Fruit fly (Drosophila melanogaster) whole organism, embryonic: ENCODE results near the gene CG14442.
A peak's percentile ranks its signal among the peaks of the same experiment; 100 is the strongest.

Source experiments
- Antp ChIP-seq: fragments of 200-800 bp; sonication (Bioruptor generic); optimal IDR thresholded peaks from 3 replicates; lab custom pipeline; 2016; ENCODE audit warnings: missing biosample characterization, missing genetic modification characterization
- Atf6 ChIP-seq: fragments of 200-800 bp; sonication (Bioruptor generic); IDR thresholded peaks from 2 replicates; pipeline ENCODE4 v1.3.6; 2022; ENCODE audit warnings: missing biosample characterization, missing genetic modification characterization
- CG1024 ChIP-seq: fragments of 200-800 bp; sonication (Bioruptor generic); IDR thresholded peaks from 2 replicates; pipeline ENCODE4 v1.3.6; 2022; ENCODE audit warnings: missing biosample characterization, missing genetic modification characterization
- CG10267 ChIP-seq: fragments of 200-800 bp; sonication (Bioruptor generic); optimal IDR thresholded peaks from 2 replicates; lab custom pipeline; 2018; ENCODE audit warnings: missing biosample characterization, mild to moderate bottlenecking, missing genetic modification characterization, moderate library complexity
- CG10366 ChIP-seq: fragments of 200-800 bp; sonication (Bioruptor generic); IDR thresholded peaks from 2 replicates; pipeline ENCODE4 v1.3.6; 2022; ENCODE audit warnings: missing biosample characterization, missing genetic modification characterization
- CG11504 ChIP-seq: fragments of 200-800 bp; sonication (Bioruptor generic); optimal IDR thresholded peaks from 3 replicates; lab custom pipeline; 2019; ENCODE audit warnings: missing biosample characterization, mild to moderate bottlenecking, missing genetic modification characterization, moderate library complexity
- CG12659 ChIP-seq: fragments of 200-800 bp; sonication (Bioruptor generic); optimal IDR thresholded peaks from 3 replicates; lab custom pipeline; 2017; ENCODE audit warnings: mild to moderate bottlenecking, missing biosample characterization, missing genetic modification reagents, missing genetic modification characterization
- CG14965 ChIP-seq: fragments of 200-800 bp; sonication (Bioruptor generic); optimal IDR thresholded peaks from 2 replicates; lab custom pipeline; 2016; ENCODE audit warnings: missing biosample characterization, missing genetic modification characterization, borderline replicate concordance
- CG15269 ChIP-seq: fragments of 200-800 bp; sonication (Bioruptor generic); optimal IDR thresholded peaks from 2 replicates; lab custom pipeline; 2018; ENCODE audit warnings: missing biosample characterization, mild to moderate bottlenecking, missing genetic modification characterization, moderate library complexity
- CG17568 ChIP-seq: fragments of 200-800 bp; sonication (Bioruptor generic); optimal IDR thresholded peaks from 2 replicates; lab custom pipeline; 2018; ENCODE audit warnings: missing biosample characterization, mild to moderate bottlenecking, missing genetic modification characterization, moderate library complexity
- CG17912 ChIP-seq: fragments of 200-800 bp; sonication (Bioruptor generic); optimal IDR thresholded peaks from 2 replicates; lab custom pipeline; 2018; ENCODE audit warnings: missing biosample characterization, mild to moderate bottlenecking, missing genetic modification characterization
- CG2120 ChIP-seq: fragments of 200-800 bp; sonication (Bioruptor generic); optimal IDR thresholded peaks from 3 replicates; lab custom pipeline; 2016; ENCODE audit warnings: missing biosample characterization, missing genetic modification characterization
- CG2199 ChIP-seq: fragments of 200-800 bp; sonication (Bioruptor generic); IDR thresholded peaks from 3 replicates; pipeline ENCODE4 v1.3.6; 2022; ENCODE audit warnings: missing biosample characterization, missing genetic modification characterization
- CG2712 ChIP-seq: fragments of 200-800 bp; optimal IDR thresholded peaks from 3 replicates; lab custom pipeline; 2019; ENCODE audit warnings: missing biosample characterization, mild to moderate bottlenecking, missing genetic modification characterization, moderate library complexity
- CG2889 ChIP-seq: fragments of 200-800 bp; sonication (Bioruptor generic); IDR thresholded peaks from 3 replicates; pipeline ENCODE4 v1.3.6; 2022; ENCODE audit warnings: missing biosample characterization, missing genetic modification characterization
- CG30403 ChIP-seq: fragments of 200-800 bp; sonication (Bioruptor generic); optimal IDR thresholded peaks from 3 replicates; lab custom pipeline; 2016; ENCODE audit warnings: missing biosample characterization, missing genetic modification characterization
- CG3281 ChIP-seq: fragments of 200-800 bp; sonication (Bioruptor generic); optimal IDR thresholded peaks from 3 replicates; lab custom pipeline; 2017; ENCODE audit warnings: missing biosample characterization, mild to moderate bottlenecking, missing genetic modification characterization
- CG43689 ChIP-seq: fragments of 200-800 bp; sonication (Bioruptor generic); IDR thresholded peaks from 2 replicates; pipeline ENCODE4 v1.3.6; 2022; ENCODE audit warnings: missing biosample characterization, missing genetic modification characterization
- CG6791 ChIP-seq: fragments of 200-800 bp; sonication (Bioruptor generic); IDR thresholded peaks from 3 replicates; pipeline ENCODE4 v1.3.6; 2022; ENCODE audit warnings: missing biosample characterization, missing genetic modification characterization; ENCODE audit not compliant: partially characterized antibody
- CG6813 ChIP-seq: fragments of 200-800 bp; sonication (Bioruptor generic); optimal IDR thresholded peaks from 2 replicates; lab custom pipeline; 2017; ENCODE audit warnings: missing biosample characterization, missing genetic modification characterization, mild to moderate bottlenecking, moderate library complexity, missing genetic modification reagents
- CG7556 ChIP-seq: fragments of 200-800 bp; sonication (Bioruptor generic); optimal IDR thresholded peaks from 2 replicates; lab custom pipeline; 2017; ENCODE audit warnings: missing biosample characterization, mild to moderate bottlenecking, missing genetic modification characterization
- CG8290 ChIP-seq, 3 experiments: fragments of 200-800 bp; sonication (Bioruptor generic); optimal IDR thresholded peaks; 2 replicates each; lab custom pipeline; 2016 to 2019; ENCODE audit warnings: missing biosample characterization in 3 of 3, missing genetic modification characterization in 3 of 3, mild to moderate bottlenecking in 2 of 3, moderate library complexity in 1 of 3
- CG9797 ChIP-seq: fragments of 200-800 bp; sonication (Bioruptor generic); optimal IDR thresholded peaks from 3 replicates; lab custom pipeline; 2018; ENCODE audit warnings: missing biosample characterization, mild to moderate bottlenecking, missing genetic modification characterization
- Dip2 ChIP-seq: fragments of 200-800 bp; sonication (Bioruptor generic); IDR thresholded peaks from 2 replicates; pipeline ENCODE4 v1.3.6; 2022; ENCODE audit warnings: missing biosample characterization, missing genetic modification characterization
- E2f1 ChIP-seq: fragments of 200-800 bp; sonication (Bioruptor generic); IDR thresholded peaks from 2 replicates; pipeline ENCODE4 v1.3.6; 2022; ENCODE audit warnings: missing biosample characterization, missing genetic modification characterization
- Fer2 ChIP-seq: fragments of 200-800 bp; sonication (Bioruptor generic); optimal IDR thresholded peaks from 2 replicates; lab custom pipeline; 2018; ENCODE audit warnings: missing biosample characterization, mild to moderate bottlenecking, missing genetic modification characterization, moderate library complexity
- Hmx ChIP-seq: fragments of 200-800 bp; sonication (Bioruptor generic); optimal IDR thresholded peaks from 2 replicates; lab custom pipeline; 2016; ENCODE audit warnings: missing biosample characterization, missing genetic modification characterization
- MTF-1 ChIP-seq: fragments of 200-800 bp; sonication (Bioruptor generic); optimal IDR thresholded peaks from 2 replicates; lab custom pipeline; 2018; ENCODE audit warnings: missing biosample characterization, mild to moderate bottlenecking, missing genetic modification characterization, borderline replicate concordance
- Max ChIP-seq: fragments of 200-800 bp; sonication (Bioruptor generic); optimal IDR thresholded peaks from 2 replicates; lab custom pipeline; 2016; ENCODE audit warnings: missing biosample characterization, mild to moderate bottlenecking, missing genetic modification characterization
- NK7.1 ChIP-seq: fragments of 200-800 bp; sonication (Bioruptor generic); optimal IDR thresholded peaks from 3 replicates; lab custom pipeline; 2016; ENCODE audit warnings: missing biosample characterization, missing genetic modification characterization
- Nf-YC ChIP-seq: fragments of 200-800 bp; optimal IDR thresholded peaks from 3 replicates; lab custom pipeline; 2019; ENCODE audit warnings: missing biosample characterization, mild to moderate bottlenecking, missing genetic modification characterization, moderate library complexity
- Rx ChIP-seq: fragments of 200-800 bp; sonication (Bioruptor generic); IDR thresholded peaks from 2 replicates; pipeline ENCODE4 v1.3.6; 2022; ENCODE audit warnings: missing biosample characterization, missing genetic modification characterization
- ap ChIP-seq: fragments of 200-800 bp; sonication (Bioruptor generic); IDR thresholded peaks from 2 replicates; pipeline ENCODE4 v1.3.6; 2022; ENCODE audit warnings: missing biosample characterization, missing genetic modification characterization
- caup ChIP-seq: fragments of 200-800 bp; sonication (Bioruptor generic); optimal IDR thresholded peaks from 3 replicates; lab custom pipeline; 2017; ENCODE audit warnings: missing biosample characterization, mild to moderate bottlenecking, missing genetic modification characterization, moderate library complexity; ENCODE audit not compliant: severe bottlenecking
- chif ChIP-seq, 2 experiments: fragments of 200-800 bp; sonication (Bioruptor generic); optimal IDR thresholded peaks; 3 replicates each; lab custom pipeline; 2016; ENCODE audit warnings: missing biosample characterization in 2 of 2, missing genetic modification characterization in 2 of 2
- dan ChIP-seq: fragments of 200-800 bp; sonication (Bioruptor generic); IDR thresholded peaks from 2 replicates; pipeline ENCODE4 v1.3.6; 2022; ENCODE audit warnings: missing biosample characterization, missing genetic modification characterization
- danr ChIP-seq: fragments of 200-800 bp; sonication (Bioruptor generic); IDR thresholded peaks from 2 replicates; pipeline ENCODE4 v1.3.6; 2022; ENCODE audit warnings: missing biosample characterization, missing genetic modification characterization
- dati ChIP-seq: fragments of 200-800 bp; sonication (Bioruptor generic); IDR thresholded peaks from 2 replicates; pipeline ENCODE4 v1.3.6; 2022; ENCODE audit warnings: missing biosample characterization, missing genetic modification characterization
- dimm ChIP-seq: fragments of 200-800 bp; sonication (Bioruptor generic); IDR thresholded peaks from 2 replicates; pipeline ENCODE4 v1.3.6; 2022; ENCODE audit warnings: missing biosample characterization, missing genetic modification characterization
- esg ChIP-seq: fragments of 200-800 bp; sonication (Bioruptor generic); conservative IDR thresholded peaks from 2 replicates; pipeline ENCODE4 v1.3.6; 2022; ENCODE audit warnings: missing biosample characterization, missing genetic modification characterization
- fu2 ChIP-seq: fragments of 200-800 bp; sonication (Bioruptor generic); optimal IDR thresholded peaks from 2 replicates; lab custom pipeline; 2016; ENCODE audit warnings: missing biosample characterization, missing genetic modification characterization
- jigr1 ChIP-seq: fragments of 200-800 bp; sonication (Bioruptor generic); IDR thresholded peaks from 3 replicates; pipeline ENCODE4 v1.3.6; 2022; ENCODE audit warnings: missing biosample characterization, missing genetic modification characterization
- mam ChIP-seq: fragments of 200-800 bp; sonication (Bioruptor generic); optimal IDR thresholded peaks from 3 replicates; lab custom pipeline; 2016; ENCODE audit warnings: missing biosample characterization, missing genetic modification characterization
- nerfin-2 ChIP-seq: fragments of 200-800 bp; sonication (Bioruptor generic); IDR thresholded peaks from 2 replicates; pipeline ENCODE4 v1.3.6; 2022; ENCODE audit warnings: missing biosample characterization, missing genetic modification characterization; ENCODE audit not compliant: partially characterized antibody
- oc ChIP-seq: fragments of 200-800 bp; sonication (Bioruptor generic); optimal IDR thresholded peaks from 2 replicates; lab custom pipeline; 2018; ENCODE audit warnings: missing biosample characterization, mild to moderate bottlenecking, missing genetic modification characterization, moderate library complexity
- pita ChIP-seq: fragments of 200-800 bp; sonication (Bioruptor generic); optimal IDR thresholded peaks from 2 replicates; lab custom pipeline; 2017; ENCODE audit warnings: missing biosample characterization, mild to moderate bottlenecking, missing genetic modification characterization
- pros ChIP-seq: fragments of 200-800 bp; sonication (Bioruptor generic); optimal IDR thresholded peaks from 3 replicates; lab custom pipeline; 2019; ENCODE audit warnings: missing biosample characterization, mild to moderate bottlenecking, missing genetic modification characterization, moderate library complexity
- sqz ChIP-seq: fragments of 200-800 bp; sonication (Bioruptor generic); optimal IDR thresholded peaks from 3 replicates; lab custom pipeline; 2018; ENCODE audit warnings: missing biosample characterization, mild to moderate bottlenecking, missing genetic modification characterization
- wek ChIP-seq: fragments of 200-800 bp; sonication (Bioruptor generic); optimal IDR thresholded peaks from 3 replicates; lab custom pipeline; 2018; ENCODE audit warnings: missing biosample characterization, mild to moderate bottlenecking, missing genetic modification characterization, moderate library complexity
- zfh2 ChIP-seq: fragments of 200-800 bp; sonication (Bioruptor generic); optimal IDR thresholded peaks from 2 replicates; lab custom pipeline; 2016; ENCODE audit warnings: missing biosample characterization, missing genetic modification characterization

Gene CG14442

dm6 chrX:6696467-6696866 is 1.7 kb upstream of the CG14442 start (continued):
- peak; percentile 67 for TF ChIP-seq caup (GFP tag; lab: Kevin White, UChicago)
- TF ChIP-seq CG6813: peak; percentile 71
- no peak for TF ChIP-seq pita (GFP tag; lab: Kevin White, UChicago)
- TF ChIP-seq E2f1 (GFP tag; lab: Robert Waterston, UW): peak; percentile 56
- TF ChIP-seq sqz (GFP tag; lab: Kevin White, UChicago): peak; percentile 43
- peak; percentile 74 for TF ChIP-seq CG15269 (tag; lab: Kevin White, UChicago)
- no peak for TF ChIP-seq CG6791 (GFP tag; lab: Robert Waterston, UW)
- peak; percentile 47 for TF ChIP-seq MTF-1 (GFP tag; lab: Kevin White, UChicago)
- peak; percentile 87 for TF ChIP-seq Atf6 (GFP tag; lab: Robert Waterston, UW)
- TF ChIP-seq nerfin-2 (GFP tag; lab: Robert Waterston, UW): no peak
- no peak for TF ChIP-seq CG14965 (GFP tag; lab: Kevin White, UChicago)
- no peak for TF ChIP-seq CG17912 (GFP tag; lab: Kevin White, UChicago)
- TF ChIP-seq fu2: peak; percentile 22
- TF ChIP-seq CG2712 (tag; lab: Kevin White, UChicago): peak; percentile 70
- TF ChIP-seq CG9797 (GFP tag; lab: Kevin White, UChicago): no peak
- peak; percentile 67 for TF ChIP-seq Nf-YC (tag; lab: Kevin White, UChicago)
- peak; percentile 32 for TF ChIP-seq Antp (GFP tag; lab: Kevin White, UChicago)
- TF ChIP-seq CG8290 (GFP tag; optimal IDR thresholded peaks at IDR 0.05; lab: Kevin White, UChicago): no peak
- TF ChIP-seq CG8290 (tag; optimal IDR thresholded peaks at IDR 0.05; lab: Kevin White, UChicago): peak in 1 of 2 experiments; percentile 13
- TF ChIP-seq dati: peak; percentile 27; the same call in 1 of the 2 replicates
- TF ChIP-seq esg: peak; percentile 59
- TF ChIP-seq Fer2 (tag; lab: Kevin White, UChicago): peak; percentile 50
- peak; percentile 64 for TF ChIP-seq CG10366 (GFP tag; lab: Robert Waterston, UW)
- TF ChIP-seq wek: no peak
- TF ChIP-seq jigr1: 0 out of 3 replicates have a peak, but pooled peaks have one; percentile 24
- TF ChIP-seq CG1024: peak; percentile 44; the same call in 1 of the 2 replicates
- no peak for TF ChIP-seq oc (tag; lab: Kevin White, UChicago)
- peak; percentile 54 for TF ChIP-seq zfh2
- peak; percentile 48 for TF ChIP-seq ap
- TF ChIP-seq chif (GFP tag; optimal IDR thresholded peaks at IDR 0.05; lab: Kevin White, UChicago): peak; percentile 41 to 59
- no peak for TF ChIP-seq NK7.1 (GFP tag; lab: Kevin White, UChicago)
- peak; percentile 73 for TF ChIP-seq CG3281
- peak; percentile 50 for TF ChIP-seq CG10267
- peak; percentile 10 for TF ChIP-seq Hmx
- TF ChIP-seq CG11504: peak; percentile 74
- TF ChIP-seq CG2120 (GFP tag; lab: Kevin White, UChicago): peak; percentile 79
- peak; percentile 72 for TF ChIP-seq CG12659 (GFP tag; lab: Kevin White, UChicago)
- TF ChIP-seq dimm (GFP tag; lab: Robert Waterston, UW): no peak
- TF ChIP-seq danr (GFP tag; lab: Robert Waterston, UW): no peak
- 0 out of 3 replicates have a peak, but pooled peaks have one; percentile 7 for TF ChIP-seq CG2889 (GFP tag; lab: Robert Waterston, UW)
- peak; percentile 33 for TF ChIP-seq pros
- TF ChIP-seq dan (GFP tag; lab: Robert Waterston, UW): no peak
- no peak for TF ChIP-seq CG2199 (GFP tag; lab: Robert Waterston, UW)
- TF ChIP-seq mam: peak; percentile 53
- peak; percentile 84 for TF ChIP-seq CG7556 (GFP tag; lab: Kevin White, UChicago)
- TF ChIP-seq Rx (GFP tag; lab: Robert Waterston, UW): peak; percentile 64
- TF ChIP-seq CG43689 (GFP tag; lab: Robert Waterston, UW): 0 out of 2 replicates have a peak, but pooled peaks have one; percentile 21
- TF ChIP-seq Max (GFP tag; lab: Kevin White, UChicago): peak; percentile 15
- no peak for TF ChIP-seq Dip2 (GFP tag; lab: Robert Waterston, UW)
- TF ChIP-seq CG17568 (GFP tag; lab: Kevin White, UChicago): peak; percentile 88
- TF ChIP-seq CG30403 (GFP tag; lab: Kevin White, UChicago): peak; percentile 67
